Fruit fly (Drosophila melanogaster): ENCODE results near the gene Alg1.
A peak's percentile ranks its signal among the peaks of the same experiment; 100 is the strongest.

Alg1 gene

DNA sequence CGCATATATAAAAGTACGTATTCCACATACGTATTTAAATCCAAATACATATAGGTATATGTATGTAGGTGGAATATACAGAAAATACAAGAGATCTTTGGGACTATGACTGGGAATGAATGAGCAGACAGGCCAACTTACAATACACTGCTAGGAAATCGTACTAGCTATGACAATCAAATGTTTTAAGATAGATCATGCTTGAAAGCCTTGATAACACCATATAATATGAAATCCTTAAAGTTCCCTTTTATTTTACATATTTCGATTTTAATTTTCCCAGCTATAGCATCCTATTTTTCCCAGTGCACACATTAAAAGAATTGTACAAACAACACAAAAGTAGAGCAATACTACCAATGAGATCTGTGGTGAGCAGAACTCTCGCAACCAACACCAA, 29.6 kb downstream of the Alg1 start (continued):
- TF ChIP-seq prd (optimal IDR thresholded peaks at IDR 0.05) (no peak), prd (GFP tag; IDR thresholded peaks at IDR 0.05) (peak; percentile 90), D (optimal IDR thresholded peaks at IDR 0.05) (no peak), D (GFP tag; optimal IDR thresholded peaks at IDR 0.05) (peak; percentile 59), ranshi (GFP tag; IDR thresholded peaks at IDR 0.05) (peak; percentile 88), MTF-1 (GFP tag; optimal IDR thresholded peaks at IDR 0.05; ENCODE audit: borderline replicate concordance) (no peak), CG10462 (GFP tag; optimal IDR thresholded peaks at IDR 0.05) (peak; percentile 55), CG16863 (GFP tag; optimal IDR thresholded peaks at IDR 0.05) (peak; percentile 69), CG15073 (GFP tag; optimal IDR thresholded peaks at IDR 0.05) (no peak), CG17359 (tag; optimal IDR thresholded peaks at IDR 0.05) (peak; percentile 81), CG5953 (GFP tag; IDR thresholded peaks at IDR 0.05) (peak; percentile 84), H2.0 (GFP tag; IDR thresholded peaks at IDR 0.05) (peak; percentile 69), tll (GFP tag; optimal IDR thresholded peaks at IDR 0.05) (no peak), CG12071 (GFP tag; optimal IDR thresholded peaks at IDR 0.05) (peak; percentile 61), CG2678 (tag; optimal IDR thresholded peaks at IDR 0.05) (peak; percentile 93), CG8944 (GFP tag; optimal IDR thresholded peaks at IDR 0.05) (peak; percentile 75), insv (GFP tag; optimal IDR thresholded peaks at IDR 0.05) (no peak), Stat92E (GFP tag; optimal IDR thresholded peaks at IDR 0.05) (no peak), CG12155 (GFP tag; optimal IDR thresholded peaks at IDR 0.05) (peak; percentile 47), CG7839 (tag; optimal IDR thresholded peaks at IDR 0.05) (peak; percentile 90), Lhr (GFP tag; optimal IDR thresholded peaks at IDR 0.05) (no peak), CG15514 (GFP tag; optimal IDR thresholded peaks at IDR 0.05) (peak; percentile 36), HmgZ (tag; optimal IDR thresholded peaks at IDR 0.05) (peak; percentile 66), Eip74EF (GFP tag; optimal IDR thresholded peaks at IDR 0.05) (peak in 1 of 2 experiments; percentile 82), CG13123 (GFP tag; optimal IDR thresholded peaks at IDR 0.05) (no peak), Dip2 (GFP tag; IDR thresholded peaks at IDR 0.05) (no peak), al (GFP tag; IDR thresholded peaks at IDR 0.05) (peak; percentile 92), mld (GFP tag; IDR thresholded peaks at IDR 0.05; ENCODE audit: partially characterized antibody) (no peak), Fer2 (tag; optimal IDR thresholded peaks at IDR 0.05) (peak; percentile 87), wor (GFP tag; IDR thresholded peaks at IDR 0.05) (peak; percentile 71), nau (GFP tag; optimal IDR thresholded peaks at IDR 0.05) (peak; percentile 54), CG17802 (tag; optimal IDR thresholded peaks at IDR 0.05) (no peak), CG33213 (GFP tag; optimal IDR thresholded peaks at IDR 0.05) (peak; percentile 62), Pdp1 (GFP tag; optimal IDR thresholded peaks at IDR 0.05) (peak; percentile 81 to 83), CG6854 (GFP tag; optimal IDR thresholded peaks at IDR 0.05) (peak; percentile 36), kni (GFP tag; optimal IDR thresholded peaks at IDR 0.05) (peak; percentile 35), grau (tag; optimal IDR thresholded peaks at IDR 0.05) (peak; percentile 80), CoRest (tag; optimal IDR thresholded peaks at IDR 0.05) (peak; percentile 84), pros (GFP tag; optimal IDR thresholded peaks at IDR 0.05) (no peak), Nf-YA (GFP tag; IDR thresholded peaks at IDR 0.05) (peak; percentile 60; the same call in 1 of the 2 replicates), scrt (GFP tag; optimal IDR thresholded peaks at IDR 0.05) (peak; percentile 68), Hand (GFP tag; optimal IDR thresholded peaks at IDR 0.05) (peak; percentile 33), YL-1 (GFP tag; optimal IDR thresholded peaks at IDR 0.05) (no peak), ash1 (GFP tag; optimal IDR thresholded peaks at IDR 0.05) (no peak), CG1024 (GFP tag; IDR thresholded peaks at IDR 0.05) (peak; percentile 66), CG18011 (GFP tag; optimal IDR thresholded peaks at IDR 0.05) (peak; percentile 8), ssp (GFP tag; IDR thresholded peaks at IDR 0.05) (peak; percentile 68), CrebB (tag; optimal IDR thresholded peaks at IDR 0.05) (peak; percentile 43), en (GFP tag; optimal IDR thresholded peaks at IDR 0.05) (peak; percentile 64), CG10267 (tag; optimal IDR thresholded peaks at IDR 0.05) (peak; percentile 66)
